Worm (Caenorhabditis elegans) whole organism, L4 larva: ENCODE results near the gene C35A5.3.

Experiments
- arid-1 ChIP-seq: fragments of 200-800 bp; sonication (Bioruptor generic); conservative IDR thresholded peaks from 2 replicates; pipeline ENCODE4 v1.3.6; 2022; ENCODE audit warnings: missing genetic modification reagents, missing genetic modification characterization, missing compliant biosample characterization
- ceh-62 ChIP-seq: sonication (generic microtip); optimal IDR thresholded peaks from 2 replicates; lab custom pipeline; 2017; ENCODE audit warnings: missing biosample characterization, missing genetic modification characterization
- dpl-1 ChIP-seq: fragments of 150-350 bp; optimal IDR thresholded peaks from 2 replicates; lab custom pipeline; 2014; ENCODE audit warnings: missing biosample characterization, missing genetic modification reagents, missing genetic modification characterization

DNA sequence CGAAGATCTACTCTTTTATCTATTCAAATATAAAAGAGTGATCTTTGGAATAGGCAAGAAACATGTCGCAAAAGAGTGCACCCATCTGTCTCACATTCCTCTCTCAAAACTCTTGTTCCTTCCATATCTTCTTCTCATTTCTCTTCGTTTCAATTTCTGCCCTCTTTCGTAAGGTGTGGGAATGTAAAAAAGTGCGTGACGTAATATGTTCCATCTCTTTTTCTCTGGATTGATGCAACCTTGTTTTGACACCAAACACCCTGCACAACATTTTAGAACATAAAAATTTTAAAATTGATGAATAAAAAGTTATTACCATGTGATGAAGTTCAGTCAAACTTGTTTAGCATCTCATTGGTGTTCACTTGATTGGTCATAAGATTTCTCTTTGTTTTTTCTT, 34.1 kb downstream of the C35A5.3 start:
- TF ChIP-seq dpl-1 (GFP tag; lab: Kevin White, UChicago) (no peak), arid-1 (GFP tag; lab: Robert Waterston, UW) (no peak), ceh-62 (tag; lab: Kevin White, UChicago) (no peak)
